Fruit fly (Drosophila melanogaster): ENCODE results near the gene CG13244.

DNA sequence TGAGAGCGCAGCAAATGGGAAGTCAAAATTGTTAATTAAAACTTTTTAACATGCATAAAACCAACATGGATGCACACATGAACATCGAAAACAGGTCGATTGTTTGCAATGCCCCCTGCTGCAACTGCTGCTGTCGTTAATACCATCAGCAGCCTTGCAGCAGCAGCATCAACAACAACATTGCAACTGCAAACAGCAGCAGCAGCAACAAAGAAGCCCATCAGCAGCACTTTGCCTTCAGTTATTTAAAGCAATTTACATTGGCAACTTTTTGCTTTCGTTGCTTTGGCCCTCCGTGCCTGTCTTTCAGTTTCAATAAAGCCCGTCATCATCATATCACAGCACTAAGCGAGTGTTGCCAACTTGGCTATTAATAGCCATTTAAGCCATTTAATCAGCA lies 9.3 kb upstream of the CG13244 start:
- TF ChIP-seq CoRest (tag; optimal IDR thresholded peaks at IDR 0.05): no peak
- no peak for TF ChIP-seq Mrtf (GFP tag; IDR thresholded peaks at IDR 0.05)
